Worm (Caenorhabditis elegans) whole organism, L1 larva: ENCODE results near the gene C50C3.5.

Experiments used
- ama-1 ChIP-seq: fragments of 150-350 bp; optimal IDR thresholded peaks from 2 replicates; lab custom pipeline; 2014
- ceh-8 ChIP-seq: fragments of 200-800 bp; sonication (Bioruptor generic); optimal IDR thresholded peaks from 2 replicates; lab custom pipeline; 2018; ENCODE audit warnings: mild to moderate bottlenecking, missing genetic modification characterization, moderate library complexity, missing compliant biosample characterization
- efl-1 ChIP-seq, 4 experiments: fragments of 150-350 bp; optimal IDR thresholded peaks in 3 of 4; peaks in 1 of 4; 1 replicate in 1 of 4; 2 replicates in 3 of 4; lab custom pipeline; 2014; ENCODE audit warnings: missing biosample characterization in 2 of 4, missing genetic modification characterization in 2 of 4, missing genetic modification reagents in 2 of 4
- nhr-237 ChIP-seq: fragments of 150-350 bp; optimal IDR thresholded peaks from 2 replicates; lab custom pipeline; 2014; ENCODE audit warnings: missing biosample characterization, missing genetic modification characterization
- pag-3 ChIP-seq: sonication (generic microtip); optimal IDR thresholded peaks from 2 replicates; lab custom pipeline; 2017; ENCODE audit warnings: missing genetic modification characterization, mild to moderate bottlenecking, missing compliant biosample characterization, antibody characterized with exemption, borderline replicate concordance; ENCODE audit not compliant: insufficient read depth
- pax-3 ChIP-seq: fragments of 200-800 bp; sonication (Bioruptor generic); optimal IDR thresholded peaks from 2 replicates; lab custom pipeline; 2018; ENCODE audit warnings: mild to moderate bottlenecking, missing genetic modification characterization, moderate library complexity, missing compliant biosample characterization
- sptf-1 ChIP-seq: fragments of 150-350 bp; optimal IDR thresholded peaks from 2 replicates; lab custom pipeline; 2014; ENCODE audit warnings: missing biosample characterization, missing genetic modification characterization
- zip-4 ChIP-seq: fragments of 200-800 bp; sonication (Bioruptor generic); optimal IDR thresholded peaks from 2 replicates; lab custom pipeline; 2018; ENCODE audit warnings: mild to moderate bottlenecking, missing genetic modification characterization, moderate library complexity, missing compliant biosample characterization

DNA sequence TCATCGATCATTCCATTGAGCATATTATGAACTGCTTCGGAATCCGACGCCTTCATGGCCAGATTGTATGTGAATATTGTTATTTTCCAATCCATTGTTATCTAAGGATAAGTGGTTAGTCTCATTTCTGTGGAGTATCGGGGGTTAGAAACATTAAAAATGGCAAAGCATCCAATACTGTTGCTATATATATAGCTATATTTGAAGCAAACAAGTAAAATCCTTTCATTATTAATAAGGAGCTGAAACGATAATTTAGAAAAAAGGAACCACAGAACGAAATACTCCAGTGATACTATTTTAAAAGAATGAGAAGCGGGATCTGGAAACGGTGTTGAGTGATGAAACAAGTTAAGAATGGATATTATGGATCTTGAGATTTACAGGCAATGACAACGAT lies 17.8 kb upstream of the C50C3.5 start, which contains the start of gene inpp-5K:
- TF ChIP-seq nhr-237 (no peak), ceh-8 (GFP tag; lab: Kevin White, UChicago) (no peak), efl-1 (optimal IDR thresholded peaks at IDR 0.05; lab: Kevin White, UChicago) (no peak), efl-1 (GFP tag; optimal IDR thresholded peaks at IDR 0.05 in 1 of 2; lab: Kevin White, UChicago) (no peak), zip-4 (GFP tag; lab: Kevin White, UChicago) (no peak), sptf-1 (tag; lab: Kevin White, UChicago) (no peak), ama-1 (no peak), pax-3 (tag; lab: Kevin White, UChicago) (no peak), pag-3 (no peak)
